Fruit fly (Drosophila melanogaster) whole organism, pupa: ENCODE data around the gene Gad1.

ENCODE experiments used
- CG10348 ChIP-seq: fragments of 200-800 bp; sonication (Bioruptor generic); IDR thresholded peaks from 2 replicates; pipeline ENCODE4 v1.3.6; 2022; ENCODE audit warnings: missing biosample characterization, missing genetic modification characterization
- CG12605 ChIP-seq: fragments of 200-800 bp; sonication (Bioruptor generic); IDR thresholded peaks from 2 replicates; pipeline ENCODE4 v1.3.6; 2022; ENCODE audit warnings: missing biosample characterization, missing genetic modification characterization
- CG13204 ChIP-seq: fragments of 200-800 bp; sonication (Bioruptor generic); optimal IDR thresholded peaks from 2 replicates; lab custom pipeline; 2018; ENCODE audit warnings: missing biosample characterization, mild to moderate bottlenecking, missing genetic modification characterization, moderate library complexity
- CG14655 ChIP-seq: fragments of 200-800 bp; sonication (Bioruptor generic); optimal IDR thresholded peaks from 3 replicates; lab custom pipeline; 2017; ENCODE audit warnings: mild to moderate bottlenecking, missing biosample characterization, missing genetic modification reagents, missing genetic modification characterization
- CG15710 ChIP-seq: fragments of 200-800 bp; sonication (Bioruptor generic); optimal IDR thresholded peaks from 2 replicates; lab custom pipeline; 2018; ENCODE audit warnings: missing biosample characterization, mild to moderate bottlenecking, missing genetic modification characterization, moderate library complexity
- CG17806 ChIP-seq: fragments of 200-800 bp; sonication (Bioruptor generic); optimal IDR thresholded peaks from 2 replicates; lab custom pipeline; 2018; ENCODE audit warnings: missing biosample characterization, mild to moderate bottlenecking, missing genetic modification characterization, moderate library complexity
- CG32121 ChIP-seq: fragments of 200-800 bp; sonication (Bioruptor generic); IDR thresholded peaks from 2 replicates; pipeline ENCODE4 v1.3.6; 2022; ENCODE audit warnings: missing biosample characterization, missing genetic modification characterization
- CG34367 ChIP-seq: fragments of 200-800 bp; sonication (Bioruptor generic); optimal IDR thresholded peaks from 2 replicates; lab custom pipeline; 2018; ENCODE audit warnings: missing biosample characterization, mild to moderate bottlenecking, missing genetic modification characterization
- CG4496 ChIP-seq: fragments of 200-800 bp; sonication (Bioruptor generic); IDR thresholded peaks from 3 replicates; pipeline ENCODE4 v1.3.6; 2022; ENCODE audit warnings: missing biosample characterization, missing genetic modification characterization
- CG8159 ChIP-seq: fragments of 200-800 bp; sonication (Bioruptor generic); optimal IDR thresholded peaks from 3 replicates; lab custom pipeline; 2018; ENCODE audit warnings: missing biosample characterization, mild to moderate bottlenecking, missing genetic modification characterization, moderate library complexity
- CG8301 ChIP-seq: fragments of 200-800 bp; sonication (Bioruptor generic); optimal IDR thresholded peaks from 2 replicates; lab custom pipeline; 2018; ENCODE audit warnings: missing biosample characterization, mild to moderate bottlenecking, missing genetic modification characterization
- CG9948 ChIP-seq: fragments of 200-800 bp; sonication (Bioruptor generic); optimal IDR thresholded peaks from 2 replicates; lab custom pipeline; 2018; ENCODE audit warnings: missing biosample characterization, mild to moderate bottlenecking, missing genetic modification characterization, moderate library complexity
- D1 ChIP-seq: fragments of 200-800 bp; sonication (Bioruptor generic); optimal IDR thresholded peaks from 2 replicates; lab custom pipeline; 2018; ENCODE audit warnings: missing biosample characterization, mild to moderate bottlenecking, missing genetic modification characterization, moderate library complexity
- EcR ChIP-seq: fragments of 200-800 bp; sonication (Bioruptor generic); optimal IDR thresholded peaks from 3 replicates; lab custom pipeline; 2019; ENCODE audit warnings: missing biosample characterization, missing genetic modification characterization, mild to moderate bottlenecking, moderate library complexity, missing genetic modification reagents
- Ets98B ChIP-seq: fragments of 200-800 bp; sonication (Bioruptor generic); IDR thresholded peaks from 2 replicates; pipeline ENCODE4 v1.3.6; 2022; ENCODE audit warnings: missing biosample characterization, missing genetic modification characterization
- Pif1A ChIP-seq: fragments of 200-800 bp; sonication (Bioruptor generic); optimal IDR thresholded peaks from 3 replicates; lab custom pipeline; 2016; ENCODE audit warnings: missing biosample characterization, missing genetic modification characterization
- Pif1B ChIP-seq: fragments of 200-800 bp; sonication (Bioruptor generic); optimal IDR thresholded peaks from 3 replicates; lab custom pipeline; 2016; ENCODE audit warnings: missing biosample characterization, missing genetic modification characterization
- Snoo ChIP-seq: fragments of 200-800 bp; sonication (Bioruptor generic); optimal IDR thresholded peaks from 3 replicates; lab custom pipeline; 2017; ENCODE audit warnings: missing biosample characterization, mild to moderate bottlenecking, missing genetic modification characterization, inconsistent platforms
- fd96Ca ChIP-seq: fragments of 200-800 bp; sonication (Bioruptor generic); IDR thresholded peaks from 3 replicates; pipeline ENCODE4 v1.3.6; 2022; ENCODE audit warnings: missing biosample characterization, missing genetic modification characterization
- gl ChIP-seq: fragments of 200-800 bp; sonication (Bioruptor generic); optimal IDR thresholded peaks from 2 replicates; lab custom pipeline; 2018; ENCODE audit warnings: missing biosample characterization, mild to moderate bottlenecking, missing genetic modification characterization
- rn ChIP-seq: fragments of 200-800 bp; sonication (Bioruptor generic); IDR thresholded peaks from 2 replicates; pipeline ENCODE4 v1.3.6; 2022; ENCODE audit warnings: missing biosample characterization, missing genetic modification characterization

Gene Gad1

DNA sequence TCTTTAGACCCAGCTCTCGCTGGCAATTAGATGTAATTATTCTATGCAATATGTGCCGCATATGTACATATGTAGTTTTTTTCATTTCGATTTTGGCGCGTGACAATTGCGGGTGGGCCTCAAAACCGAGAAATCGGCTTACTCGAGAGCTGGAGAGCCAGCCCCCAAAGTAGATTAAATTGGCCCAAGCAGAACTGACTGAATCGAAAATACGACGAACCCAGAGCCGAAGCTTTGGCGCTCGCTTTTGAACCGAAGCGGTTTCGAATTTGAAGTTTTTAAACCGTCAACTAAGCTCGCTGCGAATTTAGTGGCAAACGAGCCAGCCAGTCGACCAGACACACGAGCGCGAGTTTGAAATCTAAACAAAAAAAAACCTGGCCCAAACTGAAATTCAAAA lies 42.3 kb downstream of the Gad1 start, which contains the start of gene CG1136:
Gene CG1136, plus strand, starts transcription at position 308 of the 400 bp plus-strand sequence.
- TF ChIP-seq rn = no peak
- TF ChIP-seq CG34367 (tag; lab: Kevin White, UChicago) = no peak
- TF ChIP-seq CG12605 (GFP tag; lab: Robert Waterston, UW) = no peak
- TF ChIP-seq Pif1A (GFP tag; lab: Kevin White, UChicago) = no peak
- no peak for TF ChIP-seq CG15710
- no peak for TF ChIP-seq CG8159 (tag; lab: Kevin White, UChicago)
- no peak for TF ChIP-seq Ets98B
- TF ChIP-seq CG17806 = no peak
- TF ChIP-seq CG9948 (tag; lab: Kevin White, UChicago) = no peak
- TF ChIP-seq Snoo (tag; lab: Kevin White, UChicago) = no peak
- no peak for TF ChIP-seq CG8301 (tag; lab: Kevin White, UChicago)
- no peak for TF ChIP-seq CG4496
- TF ChIP-seq fd96Ca (GFP tag; lab: Robert Waterston, UW) = no peak
- no peak for TF ChIP-seq D1 (tag; lab: Kevin White, UChicago)
- no peak for TF ChIP-seq CG32121 (GFP tag; lab: Robert Waterston, UW)
- TF ChIP-seq CG14655 (GFP tag; lab: Kevin White, UChicago) = no peak
- TF ChIP-seq CG13204 (GFP tag; lab: Kevin White, UChicago) = no peak
- TF ChIP-seq, all 21 proteins: peak for 0

DNA sequence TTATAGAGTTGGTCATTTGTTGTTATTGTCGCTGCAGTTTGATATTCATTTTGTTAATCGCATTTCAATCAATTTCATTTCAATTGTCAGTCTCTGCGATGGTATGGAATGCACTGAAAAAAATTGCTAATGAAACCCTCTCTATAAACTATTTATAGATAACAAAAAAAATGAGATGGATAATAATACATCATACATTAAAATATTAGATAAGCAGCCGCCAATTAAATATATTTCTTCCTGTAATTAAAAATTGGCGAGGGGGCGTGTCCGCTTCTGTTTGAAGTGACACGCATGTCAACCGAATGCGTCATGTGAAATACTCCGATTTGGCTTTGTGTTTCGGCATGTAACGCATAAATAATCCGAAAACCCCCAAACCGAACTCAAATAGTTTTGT lies 44.0 kb downstream of the Gad1 start:
- TF ChIP-seq CG32121 (GFP tag; lab: Robert Waterston, UW) (no peak), CG15710 (no peak), Snoo (tag; lab: Kevin White, UChicago) (no peak), CG14655 (GFP tag; lab: Kevin White, UChicago) (no peak), CG12605 (GFP tag; lab: Robert Waterston, UW) (no peak), CG17806 (no peak), CG13204 (GFP tag; lab: Kevin White, UChicago) (no peak), gl (tag; lab: Kevin White, UChicago) (no peak), CG34367 (tag; lab: Kevin White, UChicago) (no peak), CG8301 (tag; lab: Kevin White, UChicago) (no peak), fd96Ca (GFP tag; lab: Robert Waterston, UW) (no peak), rn (no peak), Pif1A (GFP tag; lab: Kevin White, UChicago) (no peak), CG4496 (no peak), Ets98B (no peak), Pif1B (GFP tag; lab: Kevin White, UChicago) (no peak), EcR (no peak), CG8159 (tag; lab: Kevin White, UChicago) (no peak)

DNA sequence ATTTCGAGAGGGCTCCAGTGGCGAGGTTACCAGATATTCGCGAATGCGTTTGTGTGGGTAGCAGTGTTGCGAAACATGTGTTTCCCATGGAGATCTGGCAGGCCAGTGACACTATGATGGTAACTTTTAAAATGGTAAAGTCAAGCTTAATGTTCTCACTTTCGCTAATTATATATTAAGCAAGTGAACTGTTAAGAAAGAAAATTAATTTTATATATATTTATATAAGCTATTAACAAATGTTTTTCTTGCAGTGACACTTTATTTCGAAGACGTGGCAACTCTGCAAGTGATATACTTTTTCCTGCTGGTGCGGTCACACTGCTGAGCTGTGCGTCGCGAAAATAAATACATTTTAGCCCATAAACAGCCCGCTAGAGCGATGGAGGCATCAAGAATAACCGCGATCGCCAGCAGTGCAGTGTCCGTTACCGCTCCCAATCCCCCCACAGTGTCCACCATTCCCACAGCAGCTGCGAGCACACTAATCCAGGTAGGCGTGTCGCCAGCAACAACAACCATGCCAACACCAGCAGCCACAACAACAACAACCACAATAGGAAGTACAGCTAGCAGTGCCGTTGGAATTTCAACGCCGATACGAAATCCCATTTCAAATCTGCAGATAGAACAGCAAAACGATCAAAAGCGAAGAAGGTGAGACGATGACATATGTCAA lies 48.2 kb downstream of the Gad1 start, which contains the start of the genes CG11593 and Rcd5:
Gene CG11593, minus strand, starts transcription at position 236 of the 679 bp plus-strand sequence.
Gene Rcd5, plus strand, starts transcription at position 283 of the 679 bp plus-strand sequence.
- TF ChIP-seq CG12605 (GFP tag; lab: Robert Waterston, UW) (no peak), CG13204 (GFP tag; lab: Kevin White, UChicago) (no peak), EcR (no peak), rn (peak; percentile 70), CG9948 (tag; lab: Kevin White, UChicago) (no peak), CG32121 (GFP tag; lab: Robert Waterston, UW) (peak; percentile 62), D1 (tag; lab: Kevin White, UChicago) (no peak), CG14655 (GFP tag; lab: Kevin White, UChicago) (no peak), Snoo (tag; lab: Kevin White, UChicago) (no peak), Pif1B (GFP tag; lab: Kevin White, UChicago) (no peak), Pif1A (GFP tag; lab: Kevin White, UChicago) (no peak), CG4496 (peak; percentile 75), fd96Ca (GFP tag; lab: Robert Waterston, UW) (peak; percentile 77), CG17806 (no peak), Ets98B (no peak; the same call in 1 of the 2 replicates), CG10348 (no peak), CG15710 (no peak), CG8301 (tag; lab: Kevin White, UChicago) (no peak), CG34367 (tag; lab: Kevin White, UChicago) (peak; percentile 8)

DNA sequence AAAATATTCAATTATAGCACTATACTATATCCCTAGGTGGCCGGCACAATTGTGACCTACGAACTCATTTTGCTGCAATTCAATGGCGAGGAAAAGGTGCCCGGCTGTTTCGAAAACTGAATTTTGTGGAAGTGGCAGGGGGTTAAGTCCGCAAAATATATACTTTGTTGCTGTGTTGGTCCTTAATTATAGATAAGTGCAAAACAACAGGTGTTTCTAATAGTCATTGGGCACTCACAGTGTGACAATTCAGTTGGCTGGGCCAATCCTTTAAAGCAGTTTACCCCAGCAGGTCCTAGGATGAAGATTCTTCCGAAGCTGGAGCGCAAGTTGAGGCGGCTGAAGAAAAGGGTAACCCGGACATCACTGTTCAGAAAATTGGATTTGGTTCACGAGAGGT lies 53.0 kb downstream of the Gad1 start, which contains the start of gene Gr64f:
Gene Gr64f, plus strand, starts transcription at position 301 of the 400 bp plus-strand sequence.
- TF ChIP-seq Snoo (tag; lab: Kevin White, UChicago) (no peak), fd96Ca (GFP tag; lab: Robert Waterston, UW) (no peak), CG12605 (GFP tag; lab: Robert Waterston, UW) (no peak), D1 (tag; lab: Kevin White, UChicago) (no peak), EcR (no peak), CG8301 (tag; lab: Kevin White, UChicago) (no peak), CG4496 (no peak)

DNA sequence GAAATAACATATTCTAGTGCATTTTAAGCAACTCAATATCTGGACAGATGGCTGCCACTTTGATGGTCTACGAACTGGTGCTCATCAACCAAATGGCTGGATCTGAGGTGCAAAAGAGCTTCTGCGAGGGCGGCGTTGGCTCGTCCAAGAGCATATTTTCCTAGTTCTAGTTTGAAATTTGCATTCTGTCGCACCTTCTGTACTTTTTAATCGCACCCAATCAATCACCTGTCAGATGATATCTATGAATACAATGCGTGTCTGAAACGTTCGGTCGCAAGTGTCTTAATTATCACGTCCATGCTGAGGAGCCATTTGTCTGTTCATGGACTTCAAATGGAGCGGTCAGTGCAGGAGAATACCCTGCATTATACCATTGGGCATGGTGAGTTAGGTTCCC lies 56.8 kb downstream of the Gad1 start, which contains the start of the genes Gr64d and Gr64e:
Gene Gr64d, plus strand, starts transcription at position 301 of the 400 bp plus-strand sequence.
Gene Gr64e, plus strand, starts transcription at position 380 of the 400 bp plus-strand sequence.
- TF ChIP-seq CG15710 = no peak
- no peak for TF ChIP-seq CG13204 (GFP tag; lab: Kevin White, UChicago)
- TF ChIP-seq Pif1B (GFP tag; lab: Kevin White, UChicago) = no peak
- no peak for TF ChIP-seq CG9948 (tag; lab: Kevin White, UChicago)
- TF ChIP-seq CG8301 (tag; lab: Kevin White, UChicago) = no peak
- no peak for TF ChIP-seq CG10348
- no peak for TF ChIP-seq gl (tag; lab: Kevin White, UChicago)
